Worm (Caenorhabditis elegans) whole organism, L2 larva: ENCODE results near the gene ugtp-1.

Experiments
- C34F6.9 ChIP-seq: fragments of 150-350 bp; optimal IDR thresholded peaks from 2 replicates; lab custom pipeline; 2014; ENCODE audit warnings: missing biosample characterization, missing genetic modification characterization
- F13H6.1 ChIP-seq: sonication (generic microtip); optimal IDR thresholded peaks from 2 replicates; lab custom pipeline; 2016; ENCODE audit warnings: missing genetic modification characterization, missing compliant biosample characterization
- R02D3.7 ChIP-seq: fragments of 150-350 bp; optimal IDR thresholded peaks from 2 replicates; lab custom pipeline; 2014; ENCODE audit warnings: missing biosample characterization, missing genetic modification characterization
- Y55F3AM.14 ChIP-seq: fragments of 200-800 bp; sonication (Bioruptor generic); optimal IDR thresholded peaks from 2 replicates; lab custom pipeline; 2018; ENCODE audit warnings: mild to moderate bottlenecking, missing genetic modification characterization, missing compliant biosample characterization
- ZK546.5 ChIP-seq: sonication (generic microtip); optimal IDR thresholded peaks from 2 replicates; lab custom pipeline; 2017; ENCODE audit warnings: missing biosample characterization, missing genetic modification characterization
- alr-1 ChIP-seq: fragments of 150-350 bp; optimal IDR thresholded peaks from 2 replicates; lab custom pipeline; 2014; ENCODE audit warnings: missing biosample characterization, missing genetic modification characterization
- aly-2 ChIP-seq: fragments of 150-350 bp; optimal IDR thresholded peaks from 2 replicates; lab custom pipeline; 2014; ENCODE audit warnings: missing biosample characterization, missing genetic modification characterization
- blmp-1 ChIP-seq: sonication (generic microtip); optimal IDR thresholded peaks from 2 replicates; lab custom pipeline; 2017; ENCODE audit warnings: missing genetic modification characterization, mild to moderate bottlenecking, missing compliant biosample characterization, antibody characterized with exemption, moderate library complexity; ENCODE audit not compliant: insufficient read depth
- ceh-16 ChIP-seq: fragments of 150-350 bp; optimal IDR thresholded peaks from 2 replicates; lab custom pipeline; 2014; ENCODE audit warnings: missing biosample characterization, missing genetic modification characterization
- ceh-82 ChIP-seq: fragments of 150-350 bp; optimal IDR thresholded peaks from 2 replicates; lab custom pipeline; 2014; ENCODE audit warnings: missing biosample characterization, missing genetic modification characterization
- crh-2 ChIP-seq: sonication (generic microtip); optimal IDR thresholded peaks from 2 replicates; lab custom pipeline; 2017; ENCODE audit warnings: missing biosample characterization, missing genetic modification characterization
- dmd-4 ChIP-seq: sonication (generic microtip); optimal IDR thresholded peaks from 2 replicates; lab custom pipeline; 2017; ENCODE audit warnings: missing biosample characterization, missing genetic modification characterization
- egl-27 ChIP-seq: sonication (generic microtip); optimal IDR thresholded peaks from 3 replicates; lab custom pipeline; 2017; ENCODE audit warnings: missing biosample characterization, missing genetic modification reagents, missing genetic modification characterization
- elt-1 ChIP-seq: fragments of 150-350 bp; optimal IDR thresholded peaks from 2 replicates; lab custom pipeline; 2014; ENCODE audit warnings: missing biosample characterization, missing genetic modification characterization
- elt-3 ChIP-seq: sonication (generic microtip); optimal IDR thresholded peaks from 2 replicates; lab custom pipeline; 2017; ENCODE audit warnings: missing biosample characterization, missing genetic modification characterization
- fos-1 ChIP-seq: fragments of 150-350 bp; optimal IDR thresholded peaks from 2 replicates; lab custom pipeline; 2014; ENCODE audit warnings: missing biosample characterization, missing genetic modification characterization
- gmeb-1 ChIP-seq: fragments of 150-350 bp; optimal IDR thresholded peaks from 2 replicates; lab custom pipeline; 2014; ENCODE audit warnings: missing biosample characterization, missing genetic modification characterization
- lin-11 ChIP-seq: fragments of 150-350 bp; sonication (generic microtip); optimal IDR thresholded peaks from 2 replicates; lab custom pipeline; 2014; ENCODE audit warnings: missing biosample characterization, missing genetic modification characterization, inconsistent platforms, mixed read lengths
- lin-13 ChIP-seq: fragments of 150-350 bp; optimal IDR thresholded peaks from 2 replicates; lab custom pipeline; 2014; ENCODE audit warnings: missing biosample characterization, missing genetic modification reagents, missing genetic modification characterization
- lin-39 ChIP-seq: fragments of 150-350 bp; optimal IDR thresholded peaks from 2 replicates; lab custom pipeline; 2014; ENCODE audit warnings: missing biosample characterization, missing genetic modification reagents, missing genetic modification characterization
- lsy-2 ChIP-seq, 2 experiments: fragments of 150-350 bp in 1 of 2; sonication (generic microtip) in 1 of 2; optimal IDR thresholded peaks; 2 replicates each; lab custom pipeline; 2014 to 2017; ENCODE audit warnings: missing biosample characterization in 2 of 2, missing genetic modification characterization in 2 of 2
- mab-5 ChIP-seq: fragments of 150-350 bp; optimal IDR thresholded peaks from 2 replicates; lab custom pipeline; 2014; ENCODE audit warnings: missing biosample characterization, missing genetic modification characterization
- mbf-1 ChIP-seq: sonication (generic microtip); optimal IDR thresholded peaks from 2 replicates; lab custom pipeline; 2017; ENCODE audit warnings: missing biosample characterization, missing genetic modification characterization
- mdl-1 ChIP-seq, 2 experiments: fragments of 150-350 bp in 1 of 2; sonication (generic microtip) in 1 of 2; optimal IDR thresholded peaks; 2 replicates each; lab custom pipeline; 2017; ENCODE audit warnings: missing biosample characterization in 2 of 2, missing genetic modification characterization in 2 of 2
- nhr-10 ChIP-seq: sonication (generic microtip); optimal IDR thresholded peaks from 2 replicates; lab custom pipeline; 2017; ENCODE audit warnings: missing biosample characterization, missing genetic modification characterization
- nhr-11 ChIP-seq: fragments of 150-350 bp; optimal IDR thresholded peaks from 2 replicates; lab custom pipeline; 2014; ENCODE audit warnings: missing biosample characterization, missing genetic modification characterization
- nhr-12 ChIP-seq: fragments of 150-350 bp; optimal IDR thresholded peaks from 2 replicates; lab custom pipeline; 2014; ENCODE audit warnings: missing biosample characterization, missing genetic modification characterization
- nhr-129 ChIP-seq: fragments of 150-350 bp; optimal IDR thresholded peaks from 2 replicates; lab custom pipeline; 2014; ENCODE audit warnings: missing biosample characterization, missing genetic modification characterization
- nhr-21 ChIP-seq: fragments of 150-350 bp; optimal IDR thresholded peaks from 2 replicates; lab custom pipeline; 2014; ENCODE audit warnings: missing biosample characterization, missing genetic modification characterization
- nhr-23 ChIP-seq: fragments of 150-350 bp; optimal IDR thresholded peaks from 2 replicates; lab custom pipeline; 2014; ENCODE audit warnings: missing biosample characterization, missing genetic modification reagents, missing genetic modification characterization
- nhr-25 ChIP-seq: fragments of 150-350 bp; sonication (generic microtip); optimal IDR thresholded peaks from 3 replicates; lab custom pipeline; 2014; ENCODE audit warnings: missing biosample characterization, missing genetic modification characterization
- peb-1 ChIP-seq: fragments of 150-350 bp; optimal IDR thresholded peaks from 2 replicates; lab custom pipeline; 2014; ENCODE audit warnings: missing biosample characterization, missing genetic modification characterization
- sem-4 ChIP-seq: fragments of 150-350 bp; optimal IDR thresholded peaks from 2 replicates; lab custom pipeline; 2014; ENCODE audit warnings: missing biosample characterization, missing genetic modification reagents, missing genetic modification characterization
- skn-1 ChIP-seq: sonication (generic microtip); optimal IDR thresholded peaks from 2 replicates; lab custom pipeline; 2017; ENCODE audit warnings: missing biosample characterization, missing genetic modification characterization
- sma-3 ChIP-seq: sonication (generic microtip); optimal IDR thresholded peaks from 2 replicates; lab custom pipeline; 2016; ENCODE audit warnings: missing genetic modification reagents, missing genetic modification characterization, missing compliant biosample characterization
- sma-9 ChIP-seq, 2 experiments: fragments of 150-350 bp in 1 of 2; sonication (generic microtip) in 1 of 2; optimal IDR thresholded peaks; 2 replicates each; lab custom pipeline; 2014 to 2016; ENCODE audit warnings: missing genetic modification characterization in 2 of 2, mild to moderate bottlenecking in 1 of 2, missing biosample characterization in 1 of 2, missing compliant biosample characterization in 1 of 2, missing genetic modification reagents in 1 of 2, moderate library complexity in 1 of 2
- snpc-4 ChIP-seq: fragments of 150-350 bp; optimal IDR thresholded peaks from 2 replicates; lab custom pipeline; 2014; ENCODE audit warnings: missing biosample characterization, missing genetic modification characterization
- zag-1 ChIP-seq: fragments of 150-350 bp; optimal IDR thresholded peaks from 2 replicates; lab custom pipeline; 2014; ENCODE audit warnings: missing biosample characterization, missing genetic modification characterization
- ztf-1 ChIP-seq: fragments of 200-800 bp; sonication (Bioruptor generic); conservative IDR thresholded peaks from 2 replicates; pipeline ENCODE4 v1.3.6; 2022; ENCODE audit warnings: missing genetic modification characterization, missing compliant biosample characterization
- ztf-11 ChIP-seq: sonication (generic microtip); optimal IDR thresholded peaks from 2 replicates; lab custom pipeline; 2017; ENCODE audit warnings: missing biosample characterization, missing genetic modification characterization
- ztf-4 ChIP-seq: fragments of 150-350 bp; optimal IDR thresholded peaks from 2 replicates; lab custom pipeline; 2014; ENCODE audit warnings: missing biosample characterization, missing genetic modification characterization

Gene ugtp-1

ce11 chrIII:8794793-8795192, 44.3 kb upstream of the ugtp-1 start:
- TF ChIP-seq lin-11 (peak; percentile 37), fos-1 (tag; lab: Kevin White, UChicago) (peak; percentile 80), skn-1 (no peak), blmp-1 (tag; lab: Kevin White, UChicago) (peak; percentile 92), F13H6.1 (tag; lab: Kevin White, UChicago) (peak; percentile 93), nhr-21 (tag; lab: Kevin White, UChicago) (peak; percentile 45), crh-2 (tag; lab: Kevin White, UChicago) (peak; percentile 35), egl-27 (tag; lab: Kevin White, UChicago) (peak; percentile 74), sem-4 (peak; percentile 86), ztf-11 (tag; lab: Kevin White, UChicago) (no peak), ceh-82 (tag; lab: Kevin White, UChicago) (no peak), Y55F3AM.14 (GFP tag; lab: Kevin White, UChicago) (peak; percentile 6), dmd-4 (tag; lab: Kevin White, UChicago) (no peak), nhr-25 (tag; lab: Kevin White, UChicago) (peak; percentile 79), nhr-10 (tag; lab: Kevin White, UChicago) (no peak), zag-1 (tag; lab: Kevin White, UChicago) (no peak), elt-3 (tag; lab: Kevin White, UChicago) (no peak), ZK546.5 (tag; lab: Kevin White, UChicago) (no peak), nhr-23 (tag; lab: Kevin White, UChicago) (no peak), sma-3 (GFP tag; lab: Kevin White, UChicago) (peak; percentile 77), gmeb-1 (peak; percentile 70), R02D3.7 (tag; lab: Kevin White, UChicago) (no peak), nhr-11 (tag; lab: Kevin White, UChicago) (no peak), ztf-4 (tag; lab: Kevin White, UChicago) (peak; percentile 11), mdl-1 (tag; optimal IDR thresholded peaks at IDR 0.05; lab: Kevin White, UChicago) (peak; percentile 67 to 70), alr-1 (tag; lab: Kevin White, UChicago) (no peak), lin-13 (GFP tag; lab: Kevin White, UChicago) (peak; percentile 64), lin-39 (tag; lab: Kevin White, UChicago) (no peak), sma-9 (GFP tag; optimal IDR thresholded peaks at IDR 0.05; lab: Kevin White, UChicago) (peak; percentile 91), sma-9 (tag; optimal IDR thresholded peaks at IDR 0.05; lab: Kevin White, UChicago) (no peak), lsy-2 (tag; optimal IDR thresholded peaks at IDR 0.05; lab: Kevin White, UChicago) (peak; percentile 13 to 77), mbf-1 (no peak), peb-1 (tag; lab: Kevin White, UChicago) (peak; percentile 45), nhr-129 (tag; lab: Kevin White, UChicago) (peak; percentile 85), C34F6.9 (no peak), aly-2 (tag; lab: Kevin White, UChicago) (no peak), ceh-16 (tag; lab: Kevin White, UChicago) (peak; percentile 91), mab-5 (tag; lab: Kevin White, UChicago) (no peak)

- no peak for TF ChIP-seq snpc-4 (tag; lab: Kevin White, UChicago)
- no peak for TF ChIP-seq ceh-82 (tag; lab: Kevin White, UChicago)
- TF ChIP-seq nhr-10 (tag; lab: Kevin White, UChicago), result no peak
- TF ChIP-seq peb-1 (tag; lab: Kevin White, UChicago), result no peak
- TF ChIP-seq, all 48 proteins: peak for 0
Observed at ce11 chrIII:8792251-8792650, 41.7 kb upstream of the ugtp-1 start, which contains the start of gene ztf-1. Gene ztf-1, minus strand, starts transcription at chrIII:8792351.

ce11 chrIII:8791235-8791634, 40.7 kb upstream of the ugtp-1 start, which contains the start of the genes zfp-1 and F54F2.14:
Gene zfp-1, plus strand, starts transcription at chrIII:8791535.
Gene F54F2.14, plus strand, starts transcription at chrIII:8791546.
- TF ChIP-seq lsy-2 (tag; optimal IDR thresholded peaks at IDR 0.05; lab: Kevin White, UChicago) (no peak), ztf-1 (GFP tag; lab: Robert Waterston, UW) (no peak), ceh-16 (tag; lab: Kevin White, UChicago) (no peak), sma-3 (GFP tag; lab: Kevin White, UChicago) (no peak), elt-1 (tag; lab: Kevin White, UChicago) (no peak), alr-1 (tag; lab: Kevin White, UChicago) (no peak), ztf-4 (tag; lab: Kevin White, UChicago) (no peak), zag-1 (tag; lab: Kevin White, UChicago) (no peak), nhr-25 (tag; lab: Kevin White, UChicago) (no peak), egl-27 (tag; lab: Kevin White, UChicago) (no peak), lin-39 (tag; lab: Kevin White, UChicago) (no peak), nhr-12 (tag; lab: Kevin White, UChicago) (no peak), mbf-1 (no peak), dmd-4 (tag; lab: Kevin White, UChicago) (no peak), ZK546.5 (tag; lab: Kevin White, UChicago) (no peak), F13H6.1 (tag; lab: Kevin White, UChicago) (no peak), nhr-129 (tag; lab: Kevin White, UChicago) (no peak)
